Fruit fly (Drosophila melanogaster) whole organism, embryonic: ENCODE measurements around the gene CG15912.

Source experiments
- Abd-B ChIP-seq: fragments of 200-800 bp; sonication (Bioruptor generic); optimal IDR thresholded peaks from 2 replicates; lab custom pipeline; 2018; ENCODE audit warnings: missing biosample characterization, mild to moderate bottlenecking, missing genetic modification characterization, moderate library complexity
- CG10321 ChIP-seq: fragments of 200-800 bp; sonication (Bioruptor generic); IDR thresholded peaks from 2 replicates; pipeline ENCODE4 v1.3.6; 2022; ENCODE audit warnings: missing biosample characterization, missing genetic modification characterization
- CG11093 ChIP-seq: fragments of 200-800 bp; sonication (Bioruptor generic); IDR thresholded peaks from 3 replicates; pipeline ENCODE4 v1.3.6; 2022; ENCODE audit warnings: missing biosample characterization, missing genetic modification characterization
- CG11560 ChIP-seq: fragments of 200-800 bp; sonication (Bioruptor generic); IDR thresholded peaks from 3 replicates; pipeline ENCODE4 v1.3.6; 2022; ENCODE audit warnings: missing biosample characterization, missing genetic modification characterization
- CG14441 ChIP-seq: fragments of 200-800 bp; sonication (Bioruptor generic); IDR thresholded peaks from 2 replicates; pipeline ENCODE4 v1.3.6; 2022; ENCODE audit warnings: missing biosample characterization, missing genetic modification characterization
- CG15696 ChIP-seq: fragments of 200-800 bp; sonication (Bioruptor generic); optimal IDR thresholded peaks from 2 replicates; lab custom pipeline; 2019; ENCODE audit warnings: missing biosample characterization, mild to moderate bottlenecking, missing genetic modification characterization, moderate library complexity
- CG17802 ChIP-seq: fragments of 200-800 bp; sonication (Bioruptor generic); optimal IDR thresholded peaks from 2 replicates; lab custom pipeline; 2018; ENCODE audit warnings: missing biosample characterization, mild to moderate bottlenecking, missing genetic modification characterization, moderate library complexity
- CG2199 ChIP-seq: fragments of 200-800 bp; sonication (Bioruptor generic); IDR thresholded peaks from 3 replicates; pipeline ENCODE4 v1.3.6; 2022; ENCODE audit warnings: missing biosample characterization, missing genetic modification characterization
- CG30020 ChIP-seq: fragments of 200-800 bp; optimal IDR thresholded peaks from 2 replicates; lab custom pipeline; 2019; ENCODE audit warnings: missing biosample characterization, mild to moderate bottlenecking, missing genetic modification characterization, moderate library complexity
- CG34376 ChIP-seq: fragments of 200-800 bp; sonication (Bioruptor generic); optimal IDR thresholded peaks from 2 replicates; lab custom pipeline; 2018; ENCODE audit warnings: missing biosample characterization, mild to moderate bottlenecking, missing genetic modification characterization
- CG3838 ChIP-seq: fragments of 200-800 bp; sonication (Bioruptor generic); optimal IDR thresholded peaks from 3 replicates; lab custom pipeline; 2016; ENCODE audit warnings: missing biosample characterization, missing genetic modification characterization
- CG3847 ChIP-seq: fragments of 200-800 bp; sonication (Bioruptor generic); IDR thresholded peaks from 2 replicates; pipeline ENCODE4 v1.3.6; 2022; ENCODE audit warnings: missing biosample characterization, missing genetic modification characterization
- CG4404 ChIP-seq: fragments of 200-800 bp; sonication (Bioruptor generic); IDR thresholded peaks from 2 replicates; pipeline ENCODE4 v1.3.6; 2022; ENCODE audit warnings: missing biosample characterization, missing genetic modification characterization
- CG4617 ChIP-seq: fragments of 200-800 bp; sonication (Bioruptor generic); optimal IDR thresholded peaks from 3 replicates; lab custom pipeline; 2016; ENCODE audit warnings: missing biosample characterization, missing genetic modification characterization, borderline replicate concordance
- CG4730 ChIP-seq: fragments of 200-800 bp; sonication (Bioruptor generic); IDR thresholded peaks from 2 replicates; pipeline ENCODE4 v1.3.6; 2022; ENCODE audit warnings: missing biosample characterization, missing genetic modification characterization
- CG6813 ChIP-seq: fragments of 200-800 bp; sonication (Bioruptor generic); optimal IDR thresholded peaks from 2 replicates; lab custom pipeline; 2017; ENCODE audit warnings: missing biosample characterization, missing genetic modification characterization, mild to moderate bottlenecking, moderate library complexity, missing genetic modification reagents
- CG7786 ChIP-seq: fragments of 200-800 bp; sonication (Bioruptor generic); optimal IDR thresholded peaks from 2 replicates; lab custom pipeline; 2016; ENCODE audit warnings: missing biosample characterization, missing genetic modification characterization
- CG8281 ChIP-seq: fragments of 200-800 bp; sonication (Bioruptor generic); optimal IDR thresholded peaks from 2 replicates; lab custom pipeline; 2018; ENCODE audit warnings: missing biosample characterization, mild to moderate bottlenecking, missing genetic modification characterization, moderate library complexity
- CG9437 ChIP-seq: fragments of 200-800 bp; sonication (Bioruptor generic); optimal IDR thresholded peaks from 2 replicates; lab custom pipeline; 2018; ENCODE audit warnings: missing biosample characterization, mild to moderate bottlenecking, missing genetic modification characterization
- CG9932 ChIP-seq: fragments of 200-800 bp; sonication (Bioruptor generic); IDR thresholded peaks from 2 replicates; pipeline ENCODE4 v1.3.6; 2022; ENCODE audit warnings: missing biosample characterization, missing genetic modification characterization
- D ChIP-seq, 2 experiments: fragments of 200-800 bp in 1 of 2; fragments of >200 bp in 1 of 2; sonication (Bioruptor generic) in 1 of 2; optimal IDR thresholded peaks; 2 replicates in 1 of 2; 3 replicates in 1 of 2; lab custom pipeline; 2017; ENCODE audit warnings: mild to moderate bottlenecking in 1 of 2, missing biosample characterization in 1 of 2, missing genetic modification characterization in 1 of 2, missing genetic modification reagents in 1 of 2
- Gug ChIP-seq: fragments of 200-800 bp; sonication (Bioruptor generic); IDR thresholded peaks from 4 replicates; pipeline ENCODE4 v1.3.6; 2022; ENCODE audit warnings: missing biosample characterization, missing genetic modification characterization
- HLH4C ChIP-seq: fragments of 200-800 bp; sonication (Bioruptor generic); IDR thresholded peaks from 3 replicates; pipeline ENCODE4 v1.3.6; 2022; ENCODE audit warnings: missing biosample characterization, missing genetic modification characterization; ENCODE audit not compliant: partially characterized antibody
- Max ChIP-seq: fragments of 200-800 bp; sonication (Bioruptor generic); optimal IDR thresholded peaks from 2 replicates; lab custom pipeline; 2016; ENCODE audit warnings: missing biosample characterization, mild to moderate bottlenecking, missing genetic modification characterization
- Mrtf ChIP-seq: fragments of 200-800 bp; sonication (Bioruptor generic); IDR thresholded peaks from 3 replicates; pipeline ENCODE4 v1.3.6; 2022; ENCODE audit warnings: missing biosample characterization, missing genetic modification characterization
- Six4 ChIP-seq: fragments of 200-800 bp; sonication (Bioruptor generic); optimal IDR thresholded peaks from 2 replicates; lab custom pipeline; 2016; ENCODE audit warnings: missing biosample characterization, missing genetic modification characterization
- Usf ChIP-seq: fragments of 200-800 bp; sonication (Bioruptor generic); optimal IDR thresholded peaks from 2 replicates; lab custom pipeline; 2017; ENCODE audit warnings: missing genotype, missing biosample characterization, missing genetic modification characterization
- amos ChIP-seq: fragments of 200-800 bp; sonication (Bioruptor generic); IDR thresholded peaks from 2 replicates; pipeline ENCODE4 v1.3.6; 2022; ENCODE audit warnings: missing biosample characterization, missing genetic modification characterization; ENCODE audit not compliant: partially characterized antibody
- aop ChIP-seq: fragments of 200-800 bp; sonication (Bioruptor generic); IDR thresholded peaks from 2 replicates; pipeline ENCODE4 v1.3.6; 2022; ENCODE audit warnings: missing biosample characterization, missing genetic modification characterization
- br ChIP-seq: fragments of >200 bp; optimal IDR thresholded peaks from 2 replicates; lab custom pipeline; 2017
- cad ChIP-seq: fragments of >200 bp; optimal IDR thresholded peaks from 2 replicates; lab custom pipeline; 2017; ENCODE audit warnings: missing biosample characterization, missing genetic modification characterization
- cas ChIP-seq: fragments of 200-800 bp; sonication (Bioruptor generic); IDR thresholded peaks from 2 replicates; pipeline ENCODE4 v1.3.6; 2022; ENCODE audit warnings: missing biosample characterization, missing genetic modification characterization
- dpn ChIP-seq, 2 experiments: fragments of 200-800 bp; sonication (Bioruptor generic); optimal IDR thresholded peaks; 3 replicates each; lab custom pipeline; 2016; ENCODE audit warnings: missing biosample characterization in 2 of 2, missing genetic modification characterization in 2 of 2
- en ChIP-seq: fragments of 200-800 bp; sonication (Bioruptor generic); optimal IDR thresholded peaks from 2 replicates; lab custom pipeline; 2016; ENCODE audit warnings: missing biosample characterization, missing genetic modification characterization
- fd102C ChIP-seq: fragments of 200-800 bp; sonication (Bioruptor generic); optimal IDR thresholded peaks from 2 replicates; lab custom pipeline; 2018; ENCODE audit warnings: missing biosample characterization, mild to moderate bottlenecking, missing genetic modification characterization, moderate library complexity
- gce ChIP-seq: fragments of 200-800 bp; sonication (Bioruptor generic); IDR thresholded peaks from 3 replicates; pipeline ENCODE4 v1.3.6; 2022; ENCODE audit warnings: missing biosample characterization, missing genetic modification characterization
- gt ChIP-seq: fragments of 200-800 bp; sonication (Bioruptor generic); IDR thresholded peaks from 2 replicates; pipeline ENCODE4 v1.3.6; 2022; ENCODE audit warnings: missing biosample characterization, missing genetic modification characterization
- hb ChIP-seq: fragments of 200-800 bp; sonication (Bioruptor generic); IDR thresholded peaks from 3 replicates; pipeline ENCODE4 v1.3.6; 2022; ENCODE audit warnings: missing biosample characterization, missing genetic modification characterization; ENCODE audit not compliant: partially characterized antibody
- ind ChIP-seq: fragments of 200-800 bp; sonication (Bioruptor generic); optimal IDR thresholded peaks from 3 replicates; lab custom pipeline; 2016; ENCODE audit warnings: missing biosample characterization, missing genetic modification characterization
- inv ChIP-seq: fragments of 200-800 bp; sonication (Bioruptor generic); IDR thresholded peaks from 2 replicates; pipeline ENCODE4 v1.3.6; 2022; ENCODE audit warnings: missing biosample characterization, missing genetic modification characterization; ENCODE audit not compliant: partially characterized antibody
- lab ChIP-seq: fragments of 200-800 bp; sonication (Bioruptor generic); optimal IDR thresholded peaks from 3 replicates; lab custom pipeline; 2017; ENCODE audit warnings: missing biosample characterization, missing genetic modification characterization, mild to moderate bottlenecking, moderate library complexity, missing genetic modification reagents
- nau ChIP-seq: fragments of 200-800 bp; sonication (Bioruptor generic); optimal IDR thresholded peaks from 3 replicates; lab custom pipeline; 2017; ENCODE audit warnings: missing biosample characterization, mild to moderate bottlenecking, missing genetic modification characterization, missing genetic modification reagents
- repo ChIP-seq: fragments of 200-800 bp; sonication (Bioruptor generic); optimal IDR thresholded peaks from 2 replicates; lab custom pipeline; 2016; ENCODE audit warnings: missing biosample characterization, missing genetic modification characterization
- ro ChIP-seq: fragments of 200-800 bp; sonication (Bioruptor generic); IDR thresholded peaks from 2 replicates; pipeline ENCODE4 v1.3.6; 2022; ENCODE audit warnings: missing biosample characterization, missing genetic modification characterization
- run ChIP-seq: fragments of 200-800 bp; sonication (Bioruptor generic); optimal IDR thresholded peaks from 3 replicates; lab custom pipeline; 2018; ENCODE audit warnings: missing biosample characterization, mild to moderate bottlenecking, missing genetic modification characterization
- salm ChIP-seq: fragments of 200-800 bp; sonication (Bioruptor generic); optimal IDR thresholded peaks from 2 replicates; lab custom pipeline; 2018; ENCODE audit warnings: missing biosample characterization, mild to moderate bottlenecking, missing genetic modification characterization
- slbo ChIP-seq: fragments of 200-800 bp; sonication (Bioruptor generic); IDR thresholded peaks from 2 replicates; pipeline ENCODE4 v1.3.6; 2022; ENCODE audit warnings: missing biosample characterization, missing genetic modification characterization
- sna ChIP-seq: fragments of 200-800 bp; sonication (Bioruptor generic); IDR thresholded peaks from 2 replicates; pipeline ENCODE4 v1.3.6; 2022; ENCODE audit warnings: missing biosample characterization, missing genetic modification characterization; ENCODE audit not compliant: partially characterized antibody
- tap ChIP-seq: fragments of 200-800 bp; optimal IDR thresholded peaks from 3 replicates; lab custom pipeline; 2019; ENCODE audit warnings: missing biosample characterization, mild to moderate bottlenecking, missing genetic modification characterization, moderate library complexity
- ttk ChIP-seq: fragments of 200-800 bp; sonication (Bioruptor generic); IDR thresholded peaks from 2 replicates; pipeline ENCODE4 v2.1.2; 2022; ENCODE audit warnings: missing biosample characterization, missing genetic modification characterization
- usp ChIP-seq: fragments of >200 bp; optimal IDR thresholded peaks from 2 replicates; lab custom pipeline; 2017; ENCODE audit warnings: missing biosample characterization, missing genetic modification characterization
- wor ChIP-seq: fragments of 200-800 bp; sonication (Bioruptor generic); IDR thresholded peaks from 2 replicates; pipeline ENCODE4 v1.3.6; 2022; ENCODE audit warnings: missing biosample characterization, missing genetic modification characterization

CG15912 gene

dm6 chrX:4581769-4582168 is 32.9 kb downstream of the CG15912 start (continued):
- no peak for TF ChIP-seq run (tag; lab: Kevin White, UChicago)
- no peak for TF ChIP-seq cas (GFP tag; lab: Robert Waterston, UW)
- TF ChIP-seq D (optimal IDR thresholded peaks at IDR 0.05; lab: Kevin White, UChicago): no peak
- TF ChIP-seq D (GFP tag; optimal IDR thresholded peaks at IDR 0.05; lab: Kevin White, UChicago): peak; percentile 55
- TF ChIP-seq salm (tag; lab: Kevin White, UChicago): no peak
- TF ChIP-seq CG6813: peak; percentile 3
- no peak for TF ChIP-seq CG11560
- TF ChIP-seq CG4730 (GFP tag; lab: Robert Waterston, UW): peak; percentile 40; the same call in 1 of the 2 replicates
- no peak for TF ChIP-seq Mrtf
- TF ChIP-seq fd102C (GFP tag; lab: Kevin White, UChicago): no peak
- TF ChIP-seq HLH4C (GFP tag; lab: Robert Waterston, UW): no peak
- no peak for TF ChIP-seq sna (GFP tag; lab: Robert Waterston, UW)
- TF ChIP-seq CG4617 (GFP tag; lab: Kevin White, UChicago): no peak
- TF ChIP-seq en (GFP tag; lab: Kevin White, UChicago): no peak
- no peak for TF ChIP-seq lab
- peak; percentile 16 for TF ChIP-seq CG7786
- no peak for TF ChIP-seq CG30020 (tag; lab: Kevin White, UChicago)
- TF ChIP-seq CG17802 (tag; lab: Kevin White, UChicago): peak; percentile 43
- no peak for TF ChIP-seq Gug (GFP tag; lab: Robert Waterston, UW)
- peak; percentile 32; the same call in 1 of the 2 replicates for TF ChIP-seq ttk (GFP tag; lab: Robert Waterston, UW)
- no peak for TF ChIP-seq slbo (GFP tag; lab: Robert Waterston, UW)
- TF ChIP-seq br: no peak
- TF ChIP-seq CG10321: no peak
- TF ChIP-seq ind (GFP tag; lab: Kevin White, UChicago): peak; percentile 17
- no peak for TF ChIP-seq aop (GFP tag; lab: Robert Waterston, UW)
- no peak for TF ChIP-seq gt (GFP tag; lab: Robert Waterston, UW)
- peak; percentile 43; the same call in 1 of the 3 replicates for TF ChIP-seq CG11093 (GFP tag; lab: Robert Waterston, UW)
- TF ChIP-seq CG9437 (GFP tag; lab: Kevin White, UChicago): no peak
- no peak; the same call in 1 of the 2 replicates for TF ChIP-seq ro (GFP tag; lab: Robert Waterston, UW)
- TF ChIP-seq tap: no peak
- TF ChIP-seq amos (GFP tag; lab: Robert Waterston, UW): no peak
- TF ChIP-seq CG9932 (GFP tag; lab: Robert Waterston, UW): no peak
- no peak for TF ChIP-seq CG3838 (GFP tag; lab: Kevin White, UChicago)
- TF ChIP-seq CG8281: no peak
- TF ChIP-seq CG2199: no peak
- TF ChIP-seq cad: no peak
- TF ChIP-seq CG34376 (GFP tag; lab: Kevin White, UChicago): no peak
- 0 out of 2 replicates have a peak, but pooled peaks have one; percentile 20 for TF ChIP-seq wor (GFP tag; lab: Robert Waterston, UW)
- TF ChIP-seq Abd-B (GFP tag; lab: Kevin White, UChicago): peak; percentile 17
- TF ChIP-seq gce (GFP tag; lab: Robert Waterston, UW): no peak
- TF ChIP-seq CG15696 (tag; lab: Kevin White, UChicago): peak; percentile 34
- no peak for TF ChIP-seq inv (GFP tag; lab: Robert Waterston, UW)
- no peak for TF ChIP-seq CG3847 (GFP tag; lab: Robert Waterston, UW)
- TF ChIP-seq usp (GFP tag; lab: Kevin White, UChicago): no peak
- no peak for TF ChIP-seq CG14441 (GFP tag; lab: Robert Waterston, UW)
- no peak for TF ChIP-seq Six4 (GFP tag; lab: Kevin White, UChicago)
- no peak for TF ChIP-seq CG4404 (GFP tag; lab: Robert Waterston, UW)
- TF ChIP-seq repo: no peak
- no peak for TF ChIP-seq nau (GFP tag; lab: Kevin White, UChicago)
- no peak for TF ChIP-seq dpn (GFP tag; optimal IDR thresholded peaks at IDR 0.05; lab: Kevin White, UChicago)
- no peak for TF ChIP-seq hb
- TF ChIP-seq Max (GFP tag; lab: Kevin White, UChicago): no peak
- TF ChIP-seq Usf (GFP tag; lab: Kevin White, UChicago): no peak
